Fruit fly (Drosophila melanogaster): ENCODE measurements around the gene Jon25Biii.

DNA sequence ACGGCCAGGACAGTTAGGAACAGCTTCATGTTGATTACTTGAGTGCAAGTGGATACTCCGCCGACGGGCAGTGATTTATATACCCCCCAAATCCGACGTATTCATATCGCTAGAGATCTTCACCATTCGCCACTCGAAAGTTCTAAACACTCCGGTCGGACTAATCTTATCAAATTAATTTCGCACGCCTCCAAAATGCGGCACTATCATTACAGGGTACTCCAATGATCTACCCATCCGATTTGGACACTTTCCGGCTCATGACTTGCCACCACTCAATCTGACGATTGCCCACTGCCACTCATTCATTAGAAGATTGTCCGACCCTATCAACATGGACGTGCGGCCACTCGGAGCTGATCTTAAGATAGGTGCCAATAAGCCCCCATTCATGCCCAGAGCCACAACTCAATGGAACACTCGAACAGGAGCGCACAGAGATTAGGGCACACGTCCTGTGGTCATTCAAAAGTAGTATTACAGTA lies 2.6 kb upstream of the Jon25Biii start, which contains the start of gene Jon25Bii:
- TF ChIP-seq h (optimal IDR thresholded peaks at IDR 0.05) (no peak), Myc (optimal IDR thresholded peaks at IDR 0.05) (no peak), ttk (optimal IDR thresholded peaks at IDR 0.05) (no peak), psq (optimal IDR thresholded peaks at IDR 0.05) (no peak), Sin3A (optimal IDR thresholded peaks at IDR 0.05) (no peak), insv (optimal IDR thresholded peaks at IDR 0.05) (no peak)
